Worm (Caenorhabditis elegans) whole organism, late embryonic: ENCODE data around the gene alh-9.

ENCODE experiments used
- ceh-30 ChIP-seq: fragments of 150-350 bp; optimal IDR thresholded peaks from 2 replicates; lab custom pipeline; 2014; ENCODE audit warnings: missing biosample characterization, missing genetic modification characterization
- ceh-31 ChIP-seq: sonication (generic microtip); optimal IDR thresholded peaks from 2 replicates; lab custom pipeline; 2016; ENCODE audit warnings: missing genetic modification characterization, missing compliant biosample characterization
- elt-2 ChIP-seq: sonication (generic microtip); optimal IDR thresholded peaks from 2 replicates; lab custom pipeline; 2016; ENCODE audit warnings: missing genetic modification reagents, missing genetic modification characterization, missing compliant biosample characterization
- elt-4 ChIP-seq: sonication (generic microtip); optimal IDR thresholded peaks from 2 replicates; lab custom pipeline; 2016; ENCODE audit warnings: missing genetic modification characterization, missing compliant biosample characterization
- unc-86 ChIP-seq: sonication (generic microtip); optimal IDR thresholded peaks from 2 replicates; lab custom pipeline; 2016; ENCODE audit warnings: missing genetic modification characterization, missing compliant biosample characterization

DNA sequence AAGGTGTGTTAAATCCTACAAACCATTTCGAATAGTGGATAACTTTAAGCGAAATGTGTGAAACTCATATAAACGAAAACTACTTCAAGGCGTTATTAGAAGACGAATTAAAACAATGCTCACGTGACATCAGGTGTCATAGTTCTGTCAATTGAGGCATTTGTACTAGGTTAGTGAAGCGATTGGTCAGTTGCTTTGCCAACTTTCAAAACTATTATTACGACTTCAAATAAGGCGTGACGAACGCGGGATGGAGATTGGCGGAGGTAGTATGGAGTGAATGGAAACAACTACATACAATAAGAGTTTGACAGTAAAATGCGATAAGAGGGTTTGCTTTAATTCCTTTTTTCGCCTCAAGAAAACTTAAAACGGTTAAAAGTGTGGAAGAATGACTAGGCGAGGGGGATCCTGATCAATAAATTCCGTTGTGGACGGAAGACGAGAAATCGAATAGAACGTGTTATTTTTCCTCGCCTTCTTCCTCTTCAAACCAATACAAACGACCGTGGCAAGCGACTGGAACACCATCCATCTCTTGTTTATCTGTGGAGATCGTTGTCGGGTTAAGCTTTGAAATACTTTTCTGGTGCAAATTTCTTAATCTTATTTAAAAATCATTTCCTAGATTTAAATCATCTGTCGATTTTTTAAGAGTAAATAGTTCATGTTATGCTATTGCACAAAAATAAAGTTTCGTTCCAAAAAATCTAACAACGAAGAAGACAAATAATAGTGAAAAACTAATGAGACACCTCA is 14.8 kb upstream of the alh-9 start:
- TF ChIP-seq elt-2 (tag; lab: Kevin White, UChicago), result no peak
- no peak for TF ChIP-seq unc-86 (tag; lab: Kevin White, UChicago)
- TF ChIP-seq ceh-30 (tag; lab: Kevin White, UChicago), result no peak
- no peak for TF ChIP-seq ceh-31 (tag; lab: Kevin White, UChicago)
- TF ChIP-seq elt-4 (tag; lab: Kevin White, UChicago), result no peak
